Worm (Caenorhabditis elegans) whole organism, L3 larva: ENCODE results near the gene C34C12.6.
"Not testable (repeated sequence)": the region's sequence is repeated elsewhere in the genome, so short reads cannot be mapped to it uniquely, and the experiment has no call there.

ENCODE experiments used
- elt-3 ChIP-seq, 3 experiments: fragments of 150-350 bp in 1 of 3; sonication (generic microtip) in 2 of 3; optimal IDR thresholded peaks; 2 replicates in 2 of 3; 4 replicates in 1 of 3; lab custom pipeline; 2014 to 2017; ENCODE audit warnings: missing biosample characterization in 3 of 3, missing genetic modification characterization in 3 of 3
- fos-1 ChIP-seq: fragments of 150-350 bp; optimal IDR thresholded peaks from 2 replicates; lab custom pipeline; 2014; ENCODE audit warnings: missing biosample characterization, missing genetic modification characterization
- nfya-1 ChIP-seq: sonication (generic microtip); optimal IDR thresholded peaks from 2 replicates; lab custom pipeline; 2017; ENCODE audit warnings: missing genetic modification characterization, mild to moderate bottlenecking, missing compliant biosample characterization, antibody characterized with exemption, moderate library complexity; ENCODE audit not compliant: insufficient read depth

ce11 chrIII:3454045-3454444 lies 28.3 kb upstream of the C34C12.6 start, which contains the start of gene C34C12.1:
- TF ChIP-seq elt-3 (tag; optimal IDR thresholded peaks at IDR 0.05; lab: Kevin White, UChicago); fos-1 (tag; lab: Kevin White, UChicago); nfya-1 (tag; lab: Kevin White, UChicago): not testable (repeated sequence)
